Worm (Caenorhabditis elegans) whole organism, mixed stage, embryonic: Measurements from ENCODE around the gene jkk-1.

ENCODE experiments used
- M03D4.4 ChIP-seq: sonication (generic microtip); optimal IDR thresholded peaks from 2 replicates; lab custom pipeline; 2017; ENCODE audit warnings: mild to moderate bottlenecking, missing genetic modification characterization, missing compliant biosample characterization
- bed-3 ChIP-seq: fragments of 200-800 bp; sonication (Bioruptor generic); optimal IDR thresholded peaks from 3 replicates; lab custom pipeline; 2018; ENCODE audit warnings: mild to moderate bottlenecking, missing genetic modification characterization, moderate library complexity, missing compliant biosample characterization
- blmp-1 ChIP-seq: fragments of 150-350 bp; optimal IDR thresholded peaks from 2 replicates; lab custom pipeline; 2014; ENCODE audit warnings: missing biosample characterization, missing genetic modification characterization
- ceh-39 ChIP-seq: fragments of 150-350 bp; optimal IDR thresholded peaks from 2 replicates; lab custom pipeline; 2014; ENCODE audit warnings: missing biosample characterization, missing genetic modification characterization
- ceh-43 ChIP-seq: fragments of 200-800 bp; sonication (Bioruptor generic); optimal IDR thresholded peaks from 2 replicates; lab custom pipeline; 2018; ENCODE audit warnings: mild to moderate bottlenecking, missing genetic modification characterization, moderate library complexity, missing compliant biosample characterization
- ceh-83 ChIP-seq: fragments of 200-800 bp; sonication (Bioruptor generic); optimal IDR thresholded peaks from 2 replicates; lab custom pipeline; 2018; ENCODE audit warnings: mild to moderate bottlenecking, missing genetic modification characterization, missing compliant biosample characterization
- ces-1 ChIP-seq: fragments of 150-350 bp; optimal IDR thresholded peaks from 2 replicates; lab custom pipeline; 2014; ENCODE audit warnings: missing biosample characterization, missing genetic modification reagents, missing genetic modification characterization
- cnd-1 ChIP-seq: fragments of 200-800 bp; sonication (Bioruptor generic); optimal IDR thresholded peaks from 2 replicates; lab custom pipeline; 2018; ENCODE audit warnings: mild to moderate bottlenecking, missing genetic modification characterization, missing compliant biosample characterization
- drap-1 ChIP-seq: fragments of 200-800 bp; sonication (Bioruptor generic); optimal IDR thresholded peaks from 3 replicates; lab custom pipeline; 2018; ENCODE audit warnings: mild to moderate bottlenecking, missing genetic modification characterization, missing compliant biosample characterization
- elt-1 ChIP-seq: sonication (generic microtip); optimal IDR thresholded peaks from 2 replicates; lab custom pipeline; 2017; ENCODE audit warnings: missing genetic modification characterization, mild to moderate bottlenecking, missing compliant biosample characterization, antibody characterized with exemption, moderate library complexity, borderline replicate concordance; ENCODE audit not compliant: insufficient read depth
- elt-3 ChIP-seq: fragments of 150-350 bp; optimal IDR thresholded peaks from 2 replicates; lab custom pipeline; 2014; ENCODE audit warnings: missing biosample characterization, missing genetic modification characterization
- flh-1 ChIP-seq: fragments of 200-800 bp; sonication (Bioruptor generic); optimal IDR thresholded peaks from 2 replicates; lab custom pipeline; 2018; ENCODE audit warnings: mild to moderate bottlenecking, missing genetic modification characterization, moderate library complexity, missing compliant biosample characterization
- ham-2 ChIP-seq: fragments of 200-800 bp; sonication (Bioruptor generic); optimal IDR thresholded peaks from 2 replicates; lab custom pipeline; 2018; ENCODE audit warnings: mild to moderate bottlenecking, missing genetic modification characterization, missing compliant biosample characterization
- hlh-1 ChIP-seq: fragments of 150-350 bp; optimal IDR thresholded peaks from 2 replicates; lab custom pipeline; 2014; ENCODE audit warnings: missing biosample characterization, missing genetic modification reagents, missing genetic modification characterization
- lin-13 ChIP-seq: fragments of 150-350 bp; optimal IDR thresholded peaks from 2 replicates; lab custom pipeline; 2014; ENCODE audit warnings: missing biosample characterization, missing genetic modification characterization
- lin-32 ChIP-seq: fragments of 200-800 bp; sonication (Bioruptor generic); optimal IDR thresholded peaks from 2 replicates; lab custom pipeline; 2018; ENCODE audit warnings: mild to moderate bottlenecking, missing genetic modification characterization, missing compliant biosample characterization
- lsy-2 ChIP-seq: fragments of 150-350 bp; optimal IDR thresholded peaks from 2 replicates; lab custom pipeline; 2014; ENCODE audit warnings: missing biosample characterization, missing genetic modification characterization
- mab-5 ChIP-seq: fragments of 150-350 bp; optimal IDR thresholded peaks from 2 replicates; lab custom pipeline; 2014; ENCODE audit warnings: missing biosample characterization, missing genetic modification characterization
- mep-1 ChIP-seq: fragments of 150-350 bp; optimal IDR thresholded peaks from 2 replicates; lab custom pipeline; 2017; ENCODE audit warnings: missing biosample characterization, missing genetic modification reagents, missing genetic modification characterization, inconsistent platforms
- mls-2 ChIP-seq: sonication (generic microtip); optimal IDR thresholded peaks from 2 replicates; lab custom pipeline; 2016; ENCODE audit warnings: mild to moderate bottlenecking, missing genetic modification characterization, moderate library complexity, missing compliant biosample characterization
- nhr-12 ChIP-seq: fragments of 150-350 bp; optimal IDR thresholded peaks from 2 replicates; lab custom pipeline; 2014; ENCODE audit warnings: missing biosample characterization, missing genetic modification characterization
- nhr-2 ChIP-seq: fragments of 150-350 bp; optimal IDR thresholded peaks from 2 replicates; lab custom pipeline; 2014; ENCODE audit warnings: missing biosample characterization, missing genetic modification characterization
- nhr-237 ChIP-seq: fragments of 150-350 bp; optimal IDR thresholded peaks from 2 replicates; lab custom pipeline; 2014; ENCODE audit warnings: missing biosample characterization, missing genetic modification characterization
- nhr-28 ChIP-seq: fragments of 150-350 bp; optimal IDR thresholded peaks from 2 replicates; lab custom pipeline; 2014; ENCODE audit warnings: missing biosample characterization, missing genetic modification characterization
- nhr-76 ChIP-seq: sonication (generic microtip); optimal IDR thresholded peaks from 2 replicates; lab custom pipeline; 2017; ENCODE audit warnings: missing biosample characterization, missing genetic modification characterization
- pha-4 ChIP-seq: fragments of 150-350 bp; optimal IDR thresholded peaks from 2 replicates; lab custom pipeline; 2018; ENCODE audit warnings: missing biosample characterization, missing genetic modification reagents, missing genetic modification characterization
- sem-2 ChIP-seq: fragments of 200-800 bp; sonication (Bioruptor generic); optimal IDR thresholded peaks from 2 replicates; lab custom pipeline; 2018; ENCODE audit warnings: mild to moderate bottlenecking, missing genetic modification characterization, missing compliant biosample characterization
- snpc-4 ChIP-seq: fragments of 150-350 bp; optimal IDR thresholded peaks from 2 replicates; lab custom pipeline; 2014; ENCODE audit warnings: missing biosample characterization, missing genetic modification characterization
- sptf-1 ChIP-seq: sonication (generic microtip); optimal IDR thresholded peaks from 2 replicates; lab custom pipeline; 2017; ENCODE audit warnings: mild to moderate bottlenecking, missing genetic modification characterization, moderate library complexity, missing compliant biosample characterization
- tbx-8 ChIP-seq: fragments of 200-800 bp; sonication (Bioruptor generic); optimal IDR thresholded peaks from 2 replicates; lab custom pipeline; 2018; ENCODE audit warnings: mild to moderate bottlenecking, missing genetic modification characterization, moderate library complexity, missing compliant biosample characterization
- unc-120 ChIP-seq: sonication (generic microtip); optimal IDR thresholded peaks from 2 replicates; lab custom pipeline; 2017; ENCODE audit warnings: missing genetic modification characterization, missing compliant biosample characterization; ENCODE audit not compliant: poor library complexity, severe bottlenecking
- unc-39 ChIP-seq: fragments of 150-350 bp; optimal IDR thresholded peaks from 2 replicates; lab custom pipeline; 2014; ENCODE audit warnings: missing biosample characterization, missing genetic modification characterization
- unc-62 ChIP-seq: fragments of 150-350 bp; optimal IDR thresholded peaks from 2 replicates; lab custom pipeline; 2014; ENCODE audit warnings: missing biosample characterization, missing genetic modification reagents, missing genetic modification characterization
- zip-8 ChIP-seq: fragments of 150-350 bp; optimal IDR thresholded peaks from 2 replicates; lab custom pipeline; 2014; ENCODE audit warnings: missing biosample characterization, missing genetic modification characterization
- ztf-11 ChIP-seq: fragments of 150-350 bp; optimal IDR thresholded peaks from 2 replicates; lab custom pipeline; 2014; ENCODE audit warnings: missing biosample characterization, missing genetic modification characterization

Gene jkk-1

DNA sequence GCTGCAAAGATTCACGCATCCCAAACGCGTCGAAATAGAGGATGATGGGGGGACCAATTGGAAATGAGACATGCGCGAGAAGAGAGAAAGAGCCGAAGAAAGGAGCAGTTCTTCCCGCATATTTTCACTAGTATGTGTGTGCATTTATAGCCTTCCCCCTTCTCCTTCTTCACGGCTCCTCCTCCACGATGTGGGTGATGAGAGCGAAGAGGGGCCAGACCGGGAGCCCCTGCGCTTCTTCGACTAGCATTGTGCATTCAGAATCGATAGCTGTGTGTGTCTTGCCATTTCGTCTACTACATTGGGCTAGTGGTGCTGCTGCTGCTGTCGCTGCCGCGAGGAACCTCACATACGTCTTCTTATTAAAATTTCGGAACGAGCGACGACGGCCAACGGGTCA lies at the start of gene jkk-1:
TSS of gene jkk-1 (plus strand) at position 249 of the 400 bp plus-strand sequence.
- TF ChIP-seq bed-3 (GFP tag; lab: Kevin White, UChicago) (no peak), mls-2 (tag; lab: Kevin White, UChicago) (peak; percentile 65), elt-3 (tag; lab: Kevin White, UChicago) (no peak), ces-1 (GFP tag; lab: Kevin White, UChicago) (peak; percentile 29), drap-1 (GFP tag; lab: Kevin White, UChicago) (peak; percentile 33), tbx-8 (GFP tag; lab: Kevin White, UChicago) (no peak), hlh-1 (tag; lab: Kevin White, UChicago) (no peak), ceh-43 (GFP tag; lab: Kevin White, UChicago) (no peak), pha-4 (tag; lab: Kevin White, UChicago) (no peak), lin-13 (tag; lab: Kevin White, UChicago) (no peak), blmp-1 (tag; lab: Kevin White, UChicago) (no peak), nhr-12 (no peak), lin-32 (GFP tag; lab: Kevin White, UChicago) (no peak), nhr-237 (tag; lab: Kevin White, UChicago) (no peak), elt-1 (tag; lab: Kevin White, UChicago) (no peak), zip-8 (tag; lab: Kevin White, UChicago) (no peak), M03D4.4 (tag; lab: Kevin White, UChicago) (no peak), ceh-83 (GFP tag; lab: Kevin White, UChicago) (no peak), ham-2 (GFP tag; lab: Kevin White, UChicago) (no peak), mep-1 (no peak), nhr-2 (tag; lab: Kevin White, UChicago) (no peak), flh-1 (GFP tag; lab: Kevin White, UChicago) (no peak), unc-62 (no peak), mab-5 (tag; lab: Kevin White, UChicago) (no peak), nhr-28 (tag; lab: Kevin White, UChicago) (no peak), sptf-1 (tag; lab: Kevin White, UChicago) (peak; percentile 36), ztf-11 (tag; lab: Kevin White, UChicago) (no peak), snpc-4 (tag; lab: Kevin White, UChicago) (no peak), unc-39 (tag; lab: Kevin White, UChicago) (no peak), sem-2 (GFP tag; lab: Kevin White, UChicago) (no peak)

DNA sequence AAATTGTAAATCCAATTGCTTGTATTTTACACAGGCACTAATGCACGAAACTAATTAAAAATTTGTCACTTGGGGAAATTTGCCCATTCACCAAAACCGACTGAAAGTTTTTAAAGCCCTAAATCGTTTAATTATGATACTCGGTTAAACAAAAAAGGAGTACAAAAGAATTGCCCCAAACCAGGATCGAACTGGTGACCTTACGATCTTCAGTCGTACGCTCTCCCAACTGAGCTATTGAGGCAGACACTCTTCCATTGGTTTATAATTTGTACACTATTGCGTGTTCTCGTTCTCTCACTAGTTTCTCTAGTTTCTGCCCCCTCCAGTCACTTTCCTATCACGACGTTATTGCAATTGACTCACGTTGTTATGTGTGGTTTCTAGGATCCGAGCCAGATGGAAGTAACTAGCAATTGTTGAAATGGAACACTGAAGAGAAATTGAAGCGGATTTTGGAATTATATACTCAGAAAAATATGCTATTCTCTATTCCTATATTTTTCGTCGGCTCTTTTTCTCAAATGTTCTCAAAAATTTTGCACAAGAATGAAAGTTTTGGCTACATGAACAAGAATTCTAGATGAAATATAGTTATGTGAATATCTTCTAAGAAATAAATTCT lies 48.9 kb upstream of the jkk-1 start:
- TF ChIP-seq tbx-8 (GFP tag; lab: Kevin White, UChicago), result peak; percentile 62
- TF ChIP-seq mls-2 (tag; lab: Kevin White, UChicago), result peak; percentile 72
- TF ChIP-seq cnd-1 (tag; lab: Kevin White, UChicago), result peak; percentile 76
- peak; percentile 72 for TF ChIP-seq lin-32 (GFP tag; lab: Kevin White, UChicago)
- TF ChIP-seq snpc-4 (tag; lab: Kevin White, UChicago), result no peak
- peak; percentile 86 for TF ChIP-seq ceh-83 (GFP tag; lab: Kevin White, UChicago)
- no peak for TF ChIP-seq ces-1 (GFP tag; lab: Kevin White, UChicago)
- TF ChIP-seq pha-4 (tag; lab: Kevin White, UChicago), result peak; percentile 15
- peak; percentile 83 for TF ChIP-seq sptf-1 (tag; lab: Kevin White, UChicago)
- no peak for TF ChIP-seq ceh-39 (tag; lab: Kevin White, UChicago)
- peak; percentile 53 for TF ChIP-seq flh-1 (GFP tag; lab: Kevin White, UChicago)
- no peak for TF ChIP-seq blmp-1 (tag; lab: Kevin White, UChicago)
- TF ChIP-seq bed-3 (GFP tag; lab: Kevin White, UChicago), result peak; percentile 72
- TF ChIP-seq unc-120 (tag; lab: Kevin White, UChicago), result peak; percentile 84
- TF ChIP-seq unc-62, result peak; percentile 30
- no peak for TF ChIP-seq nhr-237 (tag; lab: Kevin White, UChicago)
- no peak for TF ChIP-seq nhr-76
- TF ChIP-seq elt-3 (tag; lab: Kevin White, UChicago), result no peak
- peak; percentile 75 for TF ChIP-seq sem-2 (GFP tag; lab: Kevin White, UChicago)
- peak; percentile 85 for TF ChIP-seq drap-1 (GFP tag; lab: Kevin White, UChicago)
- TF ChIP-seq M03D4.4 (tag; lab: Kevin White, UChicago), result peak; percentile 79
- no peak for TF ChIP-seq nhr-2 (tag; lab: Kevin White, UChicago)
- peak; percentile 86 for TF ChIP-seq ceh-43 (GFP tag; lab: Kevin White, UChicago)
- peak; percentile 19 for TF ChIP-seq hlh-1 (tag; lab: Kevin White, UChicago)
- no peak for TF ChIP-seq unc-39 (tag; lab: Kevin White, UChicago)
- TF ChIP-seq zip-8 (tag; lab: Kevin White, UChicago), result no peak
- TF ChIP-seq mep-1, result peak; percentile 25
- TF ChIP-seq lin-13 (tag; lab: Kevin White, UChicago), result no peak
- TF ChIP-seq nhr-12, result no peak
- TF ChIP-seq elt-1 (tag; lab: Kevin White, UChicago), result no peak
- TF ChIP-seq lsy-2 (tag; lab: Kevin White, UChicago), result no peak
- peak; percentile 65 for TF ChIP-seq ham-2 (GFP tag; lab: Kevin White, UChicago)
- no peak for TF ChIP-seq ztf-11 (tag; lab: Kevin White, UChicago)
- no peak for TF ChIP-seq mab-5 (tag; lab: Kevin White, UChicago)
- TF ChIP-seq nhr-28 (tag; lab: Kevin White, UChicago), result no peak
